Fruit fly (Drosophila melanogaster) S2 (cell line): ENCODE results near the gene fred.

ENCODE experiments used
- CG8478 ChIP-seq: fragments of >200 bp; optimal IDR thresholded peaks from 2 replicates; lab custom pipeline; 2018
- CTCF ChIP-seq, 2 experiments: fragments of >200 bp; optimal IDR thresholded peaks; 2 replicates each; lab custom pipeline; 2018

dm6 chr2L:4025077-4025476, 33.6 kb upstream of the fred start:
- TF ChIP-seq CTCF (optimal IDR thresholded peaks at IDR 0.05; lab: Kevin White, UChicago) (no peak), CG8478 (no peak)
